Fruit fly (Drosophila melanogaster): ENCODE results near the gene Prp5.

DNA sequence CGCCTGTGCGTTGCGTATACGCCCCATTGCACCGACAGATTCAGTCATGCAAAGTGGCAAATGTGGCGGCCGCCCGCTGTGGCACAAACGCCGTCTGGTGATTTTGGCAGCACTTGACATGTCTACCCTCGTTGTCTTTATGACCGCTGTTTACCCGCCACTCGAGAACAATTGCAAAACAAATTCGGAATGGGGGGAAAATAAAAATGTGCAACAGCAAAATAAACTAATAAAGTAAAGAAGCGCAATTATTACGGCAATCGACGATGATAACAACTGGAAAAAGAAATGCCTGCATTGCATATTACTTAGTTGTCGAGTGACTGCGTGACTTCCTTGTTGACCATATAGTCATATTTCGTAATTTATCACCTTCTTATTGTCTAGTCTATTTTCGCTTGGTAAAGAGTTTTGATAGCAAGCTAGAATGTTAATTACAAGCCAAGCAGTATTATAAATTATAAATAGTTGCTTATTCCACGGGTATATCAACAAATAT, 36.5 kb upstream of the Prp5 start:
- TF ChIP-seq usp (GFP tag; optimal IDR thresholded peaks at IDR 0.05) = no peak
- TF ChIP-seq CG8478 (optimal IDR thresholded peaks at IDR 0.05) = no peak
- no peak for TF ChIP-seq psq (optimal IDR thresholded peaks at IDR 0.05)

Measured in whole organism.